Worm (Caenorhabditis elegans) whole organism, mixed stage, embryonic: ENCODE results near the gene tbg-1.

Experiments
- M03D4.4 ChIP-seq: sonication (generic microtip); optimal IDR thresholded peaks from 2 replicates; lab custom pipeline; 2017; ENCODE audit warnings: mild to moderate bottlenecking, missing genetic modification characterization, missing compliant biosample characterization
- bed-3 ChIP-seq: fragments of 200-800 bp; sonication (Bioruptor generic); optimal IDR thresholded peaks from 3 replicates; lab custom pipeline; 2018; ENCODE audit warnings: mild to moderate bottlenecking, missing genetic modification characterization, moderate library complexity, missing compliant biosample characterization
- blmp-1 ChIP-seq: fragments of 150-350 bp; optimal IDR thresholded peaks from 2 replicates; lab custom pipeline; 2014; ENCODE audit warnings: missing biosample characterization, missing genetic modification characterization
- ceh-39 ChIP-seq: fragments of 150-350 bp; optimal IDR thresholded peaks from 2 replicates; lab custom pipeline; 2014; ENCODE audit warnings: missing biosample characterization, missing genetic modification characterization
- ceh-43 ChIP-seq: fragments of 200-800 bp; sonication (Bioruptor generic); optimal IDR thresholded peaks from 2 replicates; lab custom pipeline; 2018; ENCODE audit warnings: mild to moderate bottlenecking, missing genetic modification characterization, moderate library complexity, missing compliant biosample characterization
- ceh-83 ChIP-seq: fragments of 200-800 bp; sonication (Bioruptor generic); optimal IDR thresholded peaks from 2 replicates; lab custom pipeline; 2018; ENCODE audit warnings: mild to moderate bottlenecking, missing genetic modification characterization, missing compliant biosample characterization
- ces-1 ChIP-seq: fragments of 150-350 bp; optimal IDR thresholded peaks from 2 replicates; lab custom pipeline; 2014; ENCODE audit warnings: missing biosample characterization, missing genetic modification reagents, missing genetic modification characterization
- cnd-1 ChIP-seq: fragments of 200-800 bp; sonication (Bioruptor generic); optimal IDR thresholded peaks from 2 replicates; lab custom pipeline; 2018; ENCODE audit warnings: mild to moderate bottlenecking, missing genetic modification characterization, missing compliant biosample characterization
- drap-1 ChIP-seq: fragments of 200-800 bp; sonication (Bioruptor generic); optimal IDR thresholded peaks from 3 replicates; lab custom pipeline; 2018; ENCODE audit warnings: mild to moderate bottlenecking, missing genetic modification characterization, missing compliant biosample characterization
- elt-1 ChIP-seq: sonication (generic microtip); optimal IDR thresholded peaks from 2 replicates; lab custom pipeline; 2017; ENCODE audit warnings: missing genetic modification characterization, mild to moderate bottlenecking, missing compliant biosample characterization, antibody characterized with exemption, moderate library complexity, borderline replicate concordance; ENCODE audit not compliant: insufficient read depth
- elt-3 ChIP-seq: fragments of 150-350 bp; optimal IDR thresholded peaks from 2 replicates; lab custom pipeline; 2014; ENCODE audit warnings: missing biosample characterization, missing genetic modification characterization
- flh-1 ChIP-seq: fragments of 200-800 bp; sonication (Bioruptor generic); optimal IDR thresholded peaks from 2 replicates; lab custom pipeline; 2018; ENCODE audit warnings: mild to moderate bottlenecking, missing genetic modification characterization, moderate library complexity, missing compliant biosample characterization
- ham-2 ChIP-seq: fragments of 200-800 bp; sonication (Bioruptor generic); optimal IDR thresholded peaks from 2 replicates; lab custom pipeline; 2018; ENCODE audit warnings: mild to moderate bottlenecking, missing genetic modification characterization, missing compliant biosample characterization
- hlh-1 ChIP-seq: fragments of 150-350 bp; optimal IDR thresholded peaks from 2 replicates; lab custom pipeline; 2014; ENCODE audit warnings: missing biosample characterization, missing genetic modification reagents, missing genetic modification characterization
- lin-13 ChIP-seq: fragments of 150-350 bp; optimal IDR thresholded peaks from 2 replicates; lab custom pipeline; 2014; ENCODE audit warnings: missing biosample characterization, missing genetic modification characterization
- lin-32 ChIP-seq: fragments of 200-800 bp; sonication (Bioruptor generic); optimal IDR thresholded peaks from 2 replicates; lab custom pipeline; 2018; ENCODE audit warnings: mild to moderate bottlenecking, missing genetic modification characterization, missing compliant biosample characterization
- lsy-2 ChIP-seq: fragments of 150-350 bp; optimal IDR thresholded peaks from 2 replicates; lab custom pipeline; 2014; ENCODE audit warnings: missing biosample characterization, missing genetic modification characterization
- mab-5 ChIP-seq: fragments of 150-350 bp; optimal IDR thresholded peaks from 2 replicates; lab custom pipeline; 2014; ENCODE audit warnings: missing biosample characterization, missing genetic modification characterization
- mep-1 ChIP-seq: fragments of 150-350 bp; optimal IDR thresholded peaks from 2 replicates; lab custom pipeline; 2017; ENCODE audit warnings: missing biosample characterization, missing genetic modification reagents, missing genetic modification characterization, inconsistent platforms
- mls-2 ChIP-seq: sonication (generic microtip); optimal IDR thresholded peaks from 2 replicates; lab custom pipeline; 2016; ENCODE audit warnings: mild to moderate bottlenecking, missing genetic modification characterization, moderate library complexity, missing compliant biosample characterization
- nhr-12 ChIP-seq: fragments of 150-350 bp; optimal IDR thresholded peaks from 2 replicates; lab custom pipeline; 2014; ENCODE audit warnings: missing biosample characterization, missing genetic modification characterization
- nhr-2 ChIP-seq: fragments of 150-350 bp; optimal IDR thresholded peaks from 2 replicates; lab custom pipeline; 2014; ENCODE audit warnings: missing biosample characterization, missing genetic modification characterization
- nhr-237 ChIP-seq: fragments of 150-350 bp; optimal IDR thresholded peaks from 2 replicates; lab custom pipeline; 2014; ENCODE audit warnings: missing biosample characterization, missing genetic modification characterization
- nhr-28 ChIP-seq: fragments of 150-350 bp; optimal IDR thresholded peaks from 2 replicates; lab custom pipeline; 2014; ENCODE audit warnings: missing biosample characterization, missing genetic modification characterization
- nhr-76 ChIP-seq: sonication (generic microtip); optimal IDR thresholded peaks from 2 replicates; lab custom pipeline; 2017; ENCODE audit warnings: missing biosample characterization, missing genetic modification characterization
- pha-4 ChIP-seq: fragments of 150-350 bp; optimal IDR thresholded peaks from 2 replicates; lab custom pipeline; 2018; ENCODE audit warnings: missing biosample characterization, missing genetic modification reagents, missing genetic modification characterization
- sem-2 ChIP-seq: fragments of 200-800 bp; sonication (Bioruptor generic); optimal IDR thresholded peaks from 2 replicates; lab custom pipeline; 2018; ENCODE audit warnings: mild to moderate bottlenecking, missing genetic modification characterization, missing compliant biosample characterization
- snpc-4 ChIP-seq: fragments of 150-350 bp; optimal IDR thresholded peaks from 2 replicates; lab custom pipeline; 2014; ENCODE audit warnings: missing biosample characterization, missing genetic modification characterization
- sptf-1 ChIP-seq: sonication (generic microtip); optimal IDR thresholded peaks from 2 replicates; lab custom pipeline; 2017; ENCODE audit warnings: mild to moderate bottlenecking, missing genetic modification characterization, moderate library complexity, missing compliant biosample characterization
- tbx-8 ChIP-seq: fragments of 200-800 bp; sonication (Bioruptor generic); optimal IDR thresholded peaks from 2 replicates; lab custom pipeline; 2018; ENCODE audit warnings: mild to moderate bottlenecking, missing genetic modification characterization, moderate library complexity, missing compliant biosample characterization
- unc-120 ChIP-seq: sonication (generic microtip); optimal IDR thresholded peaks from 2 replicates; lab custom pipeline; 2017; ENCODE audit warnings: missing genetic modification characterization, missing compliant biosample characterization; ENCODE audit not compliant: poor library complexity, severe bottlenecking
- unc-39 ChIP-seq: fragments of 150-350 bp; optimal IDR thresholded peaks from 2 replicates; lab custom pipeline; 2014; ENCODE audit warnings: missing biosample characterization, missing genetic modification characterization
- unc-62 ChIP-seq: fragments of 150-350 bp; optimal IDR thresholded peaks from 2 replicates; lab custom pipeline; 2014; ENCODE audit warnings: missing biosample characterization, missing genetic modification reagents, missing genetic modification characterization
- zip-8 ChIP-seq: fragments of 150-350 bp; optimal IDR thresholded peaks from 2 replicates; lab custom pipeline; 2014; ENCODE audit warnings: missing biosample characterization, missing genetic modification characterization
- ztf-11 ChIP-seq: fragments of 150-350 bp; optimal IDR thresholded peaks from 2 replicates; lab custom pipeline; 2014; ENCODE audit warnings: missing biosample characterization, missing genetic modification characterization

Gene tbg-1

ce11 chrIII:9664484-9665221 lies 35.7 kb upstream of the tbg-1 start:
- no peak for TF ChIP-seq snpc-4
- peak; percentile 51 for TF ChIP-seq pha-4 (tag; lab: Kevin White, UChicago)
- TF ChIP-seq ces-1 = peak; percentile 30
- TF ChIP-seq, all 35 proteins: peak for 2

- TF ChIP-seq ceh-83 (GFP tag; lab: Kevin White, UChicago) (no peak), mab-5 (no peak)
Observed at ce11 chrIII:9663943-9664342, 35.0 kb upstream of the tbg-1 start.

DNA sequence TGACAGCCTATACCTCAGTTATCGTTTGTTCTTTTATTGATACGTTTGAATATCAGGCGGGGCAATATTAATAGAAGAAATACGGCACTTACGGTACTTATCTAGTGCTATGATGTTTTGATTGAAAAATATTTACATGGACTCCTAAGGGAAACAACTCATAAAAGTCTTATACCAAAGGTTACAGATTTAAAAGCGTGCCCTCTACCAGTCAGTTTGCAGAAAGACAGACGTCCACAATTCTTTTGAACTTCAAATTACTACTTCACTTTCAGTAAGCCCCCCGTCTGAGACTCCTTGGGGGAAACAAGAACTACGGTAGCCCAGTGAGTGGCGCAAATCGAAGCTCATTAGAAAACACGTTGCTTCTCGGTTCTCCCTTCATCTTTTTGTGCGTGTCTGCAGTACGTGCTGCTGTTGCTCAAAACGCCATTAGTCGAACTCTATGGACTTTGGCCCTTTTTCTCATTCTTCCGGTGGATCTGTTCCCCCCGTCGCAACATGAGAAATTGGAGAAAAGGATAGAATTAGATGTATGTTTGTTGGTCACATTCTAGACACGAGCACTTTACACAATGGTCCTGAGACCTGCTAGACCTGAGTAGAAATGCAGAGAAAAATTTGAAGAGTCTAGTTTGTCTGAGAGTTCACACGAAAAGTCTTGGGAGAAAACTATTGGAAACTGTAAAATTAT lies 33.5 kb upstream of the tbg-1 start:
- no peak for TF ChIP-seq ztf-11 (tag; lab: Kevin White, UChicago)
- peak; percentile 42 for TF ChIP-seq hlh-1 (tag; lab: Kevin White, UChicago)
- no peak for TF ChIP-seq ceh-39 (tag; lab: Kevin White, UChicago)
- peak; percentile 35 for TF ChIP-seq unc-120
- no peak for TF ChIP-seq nhr-76 (tag; lab: Kevin White, UChicago)

- TF ChIP-seq nhr-12 (tag; lab: Kevin White, UChicago) = no peak
- TF ChIP-seq unc-120 = no peak
- TF ChIP-seq blmp-1 (tag; lab: Kevin White, UChicago) = no peak
- peak; percentile 54 for TF ChIP-seq elt-1 (tag; lab: Kevin White, UChicago)
- peak; percentile 8 for TF ChIP-seq cnd-1 (tag; lab: Kevin White, UChicago)
- no peak for TF ChIP-seq ztf-11 (tag; lab: Kevin White, UChicago)
- no peak for TF ChIP-seq tbx-8
- no peak for TF ChIP-seq nhr-237 (tag; lab: Kevin White, UChicago)
- no peak for TF ChIP-seq nhr-76 (tag; lab: Kevin White, UChicago)
- no peak for TF ChIP-seq pha-4 (tag; lab: Kevin White, UChicago)
- no peak for TF ChIP-seq sem-2 (GFP tag; lab: Kevin White, UChicago)
- no peak for TF ChIP-seq nhr-28 (tag; lab: Kevin White, UChicago)
- no peak for TF ChIP-seq sptf-1 (tag; lab: Kevin White, UChicago)
- no peak for TF ChIP-seq unc-39 (tag; lab: Kevin White, UChicago)
- no peak for TF ChIP-seq unc-62 (GFP tag; lab: Kevin White, UChicago)
- TF ChIP-seq flh-1 (GFP tag; lab: Kevin White, UChicago) = no peak
- TF ChIP-seq mep-1 (tag; lab: Kevin White, UChicago) = no peak
- TF ChIP-seq M03D4.4 (tag; lab: Kevin White, UChicago) = no peak
- TF ChIP-seq lsy-2 = no peak
- TF ChIP-seq ceh-43 (GFP tag; lab: Kevin White, UChicago) = peak; percentile 26
- no peak for TF ChIP-seq zip-8 (tag; lab: Kevin White, UChicago)
- TF ChIP-seq lin-13 (tag; lab: Kevin White, UChicago) = no peak
- no peak for TF ChIP-seq ceh-39 (tag; lab: Kevin White, UChicago)
- no peak for TF ChIP-seq drap-1 (GFP tag; lab: Kevin White, UChicago)
- TF ChIP-seq bed-3 (GFP tag; lab: Kevin White, UChicago) = no peak
- peak; percentile 58 for TF ChIP-seq lin-32 (GFP tag; lab: Kevin White, UChicago)
- TF ChIP-seq hlh-1 (tag; lab: Kevin White, UChicago) = peak; percentile 40
- TF ChIP-seq snpc-4 = no peak
- peak; percentile 18 for TF ChIP-seq ces-1
- no peak for TF ChIP-seq mls-2
- TF ChIP-seq elt-3 (tag; lab: Kevin White, UChicago) = no peak
- TF ChIP-seq nhr-2 (tag; lab: Kevin White, UChicago) = no peak
- TF ChIP-seq ham-2 (GFP tag; lab: Kevin White, UChicago) = no peak
- TF ChIP-seq mab-5 = no peak
- no peak for TF ChIP-seq ceh-83 (GFP tag; lab: Kevin White, UChicago)
Observed at ce11 chrIII:9661119-9661518, 32.2 kb upstream of the tbg-1 start.
